Worm (Caenorhabditis elegans) whole organism, early embryonic: ENCODE results near the gene W03H9.2.

Source experiments
- B0310.2 ChIP-seq: sonication (generic microtip); optimal IDR thresholded peaks from 2 replicates; lab custom pipeline; 2016; ENCODE audit warnings: mild to moderate bottlenecking, missing genetic modification characterization, missing compliant biosample characterization
- F13C5.2 ChIP-seq: sonication (generic microtip); optimal IDR thresholded peaks from 2 replicates; lab custom pipeline; 2017; ENCODE audit warnings: mild to moderate bottlenecking, missing genetic modification characterization, inconsistent platforms, missing compliant biosample characterization
- aly-1 ChIP-seq: sonication (generic microtip); optimal IDR thresholded peaks from 2 replicates; lab custom pipeline; 2016; ENCODE audit warnings: missing genetic modification characterization, missing compliant biosample characterization
- ama-1 ChIP-seq: fragments of 150-350 bp; optimal IDR thresholded peaks from 2 replicates; lab custom pipeline; 2014
- ceh-13 ChIP-seq: fragments of 200-800 bp; sonication (Bioruptor generic); optimal IDR thresholded peaks from 2 replicates; lab custom pipeline; 2018; ENCODE audit warnings: mild to moderate bottlenecking, missing genetic modification characterization, missing compliant biosample characterization
- ceh-36 ChIP-seq: sonication (generic microtip); optimal IDR thresholded peaks from 2 replicates; lab custom pipeline; 2016; ENCODE audit warnings: missing genetic modification characterization, inconsistent platforms, missing compliant biosample characterization
- ets-7 ChIP-seq: sonication (generic microtip); optimal IDR thresholded peaks from 2 replicates; lab custom pipeline; 2016; ENCODE audit warnings: missing genotype, missing genetic modification characterization, missing compliant biosample characterization
- flt-1 ChIP-seq: fragments of 200-800 bp; sonication (Bioruptor generic); IDR thresholded peaks from 2 replicates; pipeline ENCODE4 v1.3.6; 2022; ENCODE audit warnings: missing genetic modification characterization, missing compliant biosample characterization
- hmbx-1 ChIP-seq: sonication (generic microtip); optimal IDR thresholded peaks from 2 replicates; lab custom pipeline; 2016; ENCODE audit warnings: mild to moderate bottlenecking, missing genetic modification characterization, missing compliant biosample characterization
- hmg-4 ChIP-seq: fragments of 200-800 bp; sonication (Bioruptor generic); optimal IDR thresholded peaks from 2 replicates; lab custom pipeline; 2018; ENCODE audit warnings: mild to moderate bottlenecking, missing genetic modification characterization, missing compliant biosample characterization
- hnd-1 ChIP-seq: sonication (generic microtip); optimal IDR thresholded peaks from 2 replicates; lab custom pipeline; 2016; ENCODE audit warnings: missing genetic modification characterization, missing compliant biosample characterization
- pes-1 ChIP-seq: fragments of 200-800 bp; sonication (Bioruptor generic); IDR thresholded peaks from 2 replicates; pipeline ENCODE4 v1.3.6; 2022; ENCODE audit warnings: missing genetic modification reagents, missing genetic modification characterization, missing compliant biosample characterization
- scrt-1 ChIP-seq: fragments of 200-800 bp; sonication (Bioruptor generic); IDR thresholded peaks from 2 replicates; pipeline ENCODE4 v1.3.6; 2022; ENCODE audit warnings: missing genetic modification characterization, missing compliant biosample characterization
- sea-1 ChIP-seq: fragments of 200-800 bp; sonication (Bioruptor generic); conservative IDR thresholded peaks from 2 replicates; pipeline ENCODE4 v1.3.6; 2022; ENCODE audit warnings: missing genetic modification characterization, missing compliant biosample characterization
- tbx-11 ChIP-seq: fragments of 200-800 bp; sonication (Bioruptor generic); IDR thresholded peaks from 2 replicates; pipeline ENCODE4 v1.3.6; 2022; ENCODE audit warnings: missing genetic modification characterization, missing compliant biosample characterization
- tbx-37 ChIP-seq: fragments of 200-800 bp; sonication (Bioruptor generic); conservative IDR thresholded peaks from 2 replicates; pipeline ENCODE4 v1.3.6; 2022; ENCODE audit warnings: missing genetic modification reagents, missing genetic modification characterization, missing compliant biosample characterization
- tra-4 ChIP-seq: sonication (generic microtip); optimal IDR thresholded peaks from 2 replicates; lab custom pipeline; 2017; ENCODE audit warnings: missing genetic modification characterization, missing compliant biosample characterization

The W03H9.2 gene

DNA sequence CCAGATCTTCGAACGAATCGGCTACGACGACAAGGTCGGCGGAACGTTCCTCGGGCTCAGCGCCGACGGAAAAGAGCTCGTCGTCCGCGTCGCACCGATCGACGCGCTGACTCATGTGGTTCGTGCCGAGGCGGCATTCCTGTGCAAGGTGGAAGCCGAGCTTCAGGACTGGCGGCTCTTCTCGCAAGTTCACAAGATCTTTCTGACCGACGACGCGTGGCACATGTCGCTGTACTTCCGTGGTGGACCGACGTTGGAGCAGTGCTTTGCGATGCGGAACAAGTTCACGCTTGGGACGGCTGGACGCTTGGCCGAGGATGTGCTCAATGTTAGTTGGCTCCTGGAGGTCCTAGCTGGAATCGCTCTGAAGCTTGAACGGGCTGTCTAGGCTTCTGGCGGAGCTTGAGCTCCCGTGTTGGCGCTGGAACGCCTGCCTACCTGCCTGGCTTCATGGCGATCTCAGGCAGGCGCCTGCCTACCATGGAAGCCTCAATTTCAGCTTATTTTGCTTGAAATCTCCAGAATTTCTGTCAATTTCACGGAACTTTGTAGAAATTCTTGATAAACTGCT is 4.7 kb downstream of the W03H9.2 start:
- TF ChIP-seq hmg-4 (GFP tag; lab: Kevin White, UChicago) (no peak), sea-1 (GFP tag; lab: Robert Waterston, UW) (no peak), aly-1 (tag; lab: Kevin White, UChicago) (no peak), F13C5.2 (tag; lab: Kevin White, UChicago) (no peak), ceh-13 (GFP tag; lab: Kevin White, UChicago) (no peak), pes-1 (no peak), scrt-1 (GFP tag; lab: Robert Waterston, UW) (no peak), tbx-11 (GFP tag; lab: Robert Waterston, UW) (no peak), tbx-37 (GFP tag; lab: Robert Waterston, UW) (no peak), ama-1 (lab: Kevin White, UChicago) (no peak), hmbx-1 (tag; lab: Kevin White, UChicago) (no peak), hnd-1 (tag; lab: Kevin White, UChicago) (no peak), flt-1 (GFP tag; lab: Robert Waterston, UW) (no peak), tra-4 (no peak), ets-7 (tag; lab: Kevin White, UChicago) (no peak), B0310.2 (tag; lab: Kevin White, UChicago) (no peak), ceh-36 (tag; lab: Kevin White, UChicago) (no peak)

ce11 chrII:14137538-14137937 is 6.1 kb downstream of the W03H9.2 start, which contains the start of gene K09E4.1:
Gene K09E4.1, plus strand, starts transcription at chrII:14137838.
- no peak for TF ChIP-seq ets-7 (tag; lab: Kevin White, UChicago)
- TF ChIP-seq hmbx-1 (tag; lab: Kevin White, UChicago): no peak
- no peak for TF ChIP-seq aly-1 (tag; lab: Kevin White, UChicago)
- TF ChIP-seq pes-1: no peak
- TF ChIP-seq ceh-36 (tag; lab: Kevin White, UChicago): no peak
- no peak for TF ChIP-seq hnd-1 (tag; lab: Kevin White, UChicago)
- TF ChIP-seq sea-1 (GFP tag; lab: Robert Waterston, UW): no peak
- TF ChIP-seq hmg-4 (GFP tag; lab: Kevin White, UChicago): no peak
- TF ChIP-seq ama-1 (lab: Kevin White, UChicago): no peak
- no peak for TF ChIP-seq tbx-37 (GFP tag; lab: Robert Waterston, UW)
- TF ChIP-seq F13C5.2 (tag; lab: Kevin White, UChicago): no peak
- TF ChIP-seq tra-4: no peak
- TF ChIP-seq scrt-1 (GFP tag; lab: Robert Waterston, UW): no peak
- TF ChIP-seq B0310.2 (tag; lab: Kevin White, UChicago): no peak
- no peak for TF ChIP-seq tbx-11 (GFP tag; lab: Robert Waterston, UW)
- no peak for TF ChIP-seq ceh-13 (GFP tag; lab: Kevin White, UChicago)
- no peak for TF ChIP-seq flt-1 (GFP tag; lab: Robert Waterston, UW)

DNA sequence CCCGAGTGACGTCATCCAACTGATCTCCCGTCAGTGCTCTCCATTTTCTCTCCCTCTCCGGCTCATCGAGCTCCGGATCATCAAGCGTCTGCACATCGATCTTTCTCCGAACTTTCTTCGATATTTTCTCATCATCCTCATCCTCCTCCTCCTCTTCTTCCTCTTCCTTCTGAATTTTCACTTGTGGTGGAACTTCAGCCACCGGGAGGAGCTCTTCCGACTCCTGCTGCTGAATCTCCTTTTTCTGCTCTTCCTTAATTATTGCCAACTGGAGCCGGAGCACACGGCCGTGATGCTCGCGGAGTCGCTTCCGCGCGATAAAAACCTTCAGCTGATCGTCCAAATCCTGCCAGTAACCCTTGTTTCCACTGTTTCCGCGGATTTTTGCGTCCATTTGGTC is 7.4 kb downstream of the W03H9.2 start:
- TF ChIP-seq ama-1 (lab: Kevin White, UChicago) (no peak), sea-1 (GFP tag; lab: Robert Waterston, UW) (no peak), aly-1 (tag; lab: Kevin White, UChicago) (no peak)

- no peak for TF ChIP-seq tbx-11 (GFP tag; lab: Robert Waterston, UW)
- no peak for TF ChIP-seq hmg-4 (GFP tag; lab: Kevin White, UChicago)
- no peak for TF ChIP-seq scrt-1 (GFP tag; lab: Robert Waterston, UW)
- no peak for TF ChIP-seq pes-1
- no peak for TF ChIP-seq tra-4
- TF ChIP-seq ets-7 (tag; lab: Kevin White, UChicago): no peak
Observed at ce11 chrII:14132733-14133132, 10.9 kb downstream of the W03H9.2 start, which contains the start of gene algn-3. Gene algn-3, minus strand, starts transcription at chrII:14132833.

- no peak for TF ChIP-seq ceh-13 (GFP tag; lab: Kevin White, UChicago)
- no peak for TF ChIP-seq scrt-1 (GFP tag; lab: Robert Waterston, UW)
Observed at ce11 chrII:14129191-14129590, 14.5 kb downstream of the W03H9.2 start.

- TF ChIP-seq hmg-4 (GFP tag; lab: Kevin White, UChicago): no peak
- no peak for TF ChIP-seq tbx-37 (GFP tag; lab: Robert Waterston, UW)
- TF ChIP-seq ceh-13 (GFP tag; lab: Kevin White, UChicago): no peak
- TF ChIP-seq hnd-1 (tag; lab: Kevin White, UChicago): no peak
- TF ChIP-seq tra-4: no peak
- TF ChIP-seq tbx-11 (GFP tag; lab: Robert Waterston, UW): no peak
- no peak for TF ChIP-seq hmbx-1 (tag; lab: Kevin White, UChicago)
Observed at ce11 chrII:14126841-14127240, 16.8 kb downstream of the W03H9.2 start, which contains the start of gene K09E4.3. Gene K09E4.3, minus strand, starts transcription at chrII:14126941.

ce11 chrII:14122065-14122464 is 21.6 kb downstream of the W03H9.2 start, which contains the start of gene K09E4.4:
Gene K09E4.4, minus strand, starts transcription at chrII:14122165.
- TF ChIP-seq scrt-1 (GFP tag; lab: Robert Waterston, UW): no peak
- no peak for TF ChIP-seq hmg-4 (GFP tag; lab: Kevin White, UChicago)
- TF ChIP-seq sea-1 (GFP tag; lab: Robert Waterston, UW): no peak
- TF ChIP-seq tbx-11 (GFP tag; lab: Robert Waterston, UW): no peak
- no peak for TF ChIP-seq tra-4
- TF ChIP-seq ama-1 (lab: Kevin White, UChicago): no peak
- TF ChIP-seq ets-7 (tag; lab: Kevin White, UChicago): no peak
- no peak for TF ChIP-seq pes-1
- no peak for TF ChIP-seq B0310.2 (tag; lab: Kevin White, UChicago)
- TF ChIP-seq flt-1 (GFP tag; lab: Robert Waterston, UW): no peak
- TF ChIP-seq hmbx-1 (tag; lab: Kevin White, UChicago): no peak
- no peak for TF ChIP-seq F13C5.2 (tag; lab: Kevin White, UChicago)
- TF ChIP-seq aly-1 (tag; lab: Kevin White, UChicago): no peak
